Fruit fly (Drosophila melanogaster): Measurements from ENCODE around the gene CG6276.
A peak's percentile ranks its signal among the peaks of the same experiment; 100 is the strongest.

Gene CG6276

dm6 chr3R:15356645-15357431 is 37.0 kb upstream of the CG6276 start, which contains the start of the genes Atg4b and Hibch (continued):
- TF ChIP-seq toy (GFP tag; IDR thresholded peaks at IDR 0.05): peak; percentile 50; the same call in 1 of the 2 replicates
- peak; percentile 77 for TF ChIP-seq kni (GFP tag; optimal IDR thresholded peaks at IDR 0.05)
- no peak for TF ChIP-seq Hmr (GFP tag; optimal IDR thresholded peaks at IDR 0.05)
- TF ChIP-seq CG1233 (GFP tag; optimal IDR thresholded peaks at IDR 0.05): peak; percentile 80
- TF ChIP-seq CG17385 (GFP tag; optimal IDR thresholded peaks at IDR 0.05): peak; percentile 64
- TF ChIP-seq D (optimal IDR thresholded peaks at IDR 0.05): no peak
- TF ChIP-seq D (GFP tag; optimal IDR thresholded peaks at IDR 0.05): peak; percentile 82
- TF ChIP-seq Bdp1 (GFP tag; optimal IDR thresholded peaks at IDR 0.05): peak; percentile 26
- TF ChIP-seq unpg (GFP tag; optimal IDR thresholded peaks at IDR 0.05): peak; percentile 80
- peak; percentile 90 for TF ChIP-seq Meics (GFP tag; optimal IDR thresholded peaks at IDR 0.05)
- 0 out of 3 replicates have a peak, but pooled peaks have one; percentile 20 for TF ChIP-seq knrl (GFP tag; IDR thresholded peaks at IDR 0.05; ENCODE audit: partially characterized antibody)
- no peak for TF ChIP-seq CG17912 (GFP tag; optimal IDR thresholded peaks at IDR 0.05)
- TF ChIP-seq pfk (GFP tag; optimal IDR thresholded peaks at IDR 0.05): peak; percentile 47
- TF ChIP-seq Eip74EF (GFP tag; optimal IDR thresholded peaks at IDR 0.05): no peak
- no peak; the same call in 1 of the 3 replicates for TF ChIP-seq CG11695 (GFP tag; IDR thresholded peaks at IDR 0.05)
- peak; percentile 27 for TF ChIP-seq MTF-1 (GFP tag; optimal IDR thresholded peaks at IDR 0.05; ENCODE audit: borderline replicate concordance)
- no peak for TF ChIP-seq Sox102F (GFP tag; optimal IDR thresholded peaks at IDR 0.05)
- TF ChIP-seq bcd (GFP tag; optimal IDR thresholded peaks at IDR 0.05): peak; percentile 86
- TF ChIP-seq Side (GFP tag; optimal IDR thresholded peaks at IDR 0.05): no peak
- TF ChIP-seq crol (GFP tag; IDR thresholded peaks at IDR 0.05): no peak
- peak; percentile 78 for TF ChIP-seq CG1603 (tag; optimal IDR thresholded peaks at IDR 0.05)
- TF ChIP-seq CG10543 (GFP tag; optimal IDR thresholded peaks at IDR 0.05): peak; percentile 96
- peak; percentile 80 for TF ChIP-seq Aef1 (GFP tag; IDR thresholded peaks at IDR 0.05)
- no peak for TF ChIP-seq Vsx1 (GFP tag; optimal IDR thresholded peaks at IDR 0.05)
- peak; percentile 84 for TF ChIP-seq CG10979 (tag; optimal IDR thresholded peaks at IDR 0.05)
- peak; percentile 58 for TF ChIP-seq cato (GFP tag; optimal IDR thresholded peaks at IDR 0.05; ENCODE audit: borderline replicate concordance)
- no peak for TF ChIP-seq Dip2 (GFP tag; IDR thresholded peaks at IDR 0.05)
- TF ChIP-seq az2 (GFP tag; optimal IDR thresholded peaks at IDR 0.05): peak; percentile 82
- no peak for TF ChIP-seq CG11504 (tag; optimal IDR thresholded peaks at IDR 0.05)
- peak; percentile 92 for TF ChIP-seq CG2712 (tag; optimal IDR thresholded peaks at IDR 0.05)
- no peak for TF ChIP-seq fd64A (GFP tag; optimal IDR thresholded peaks at IDR 0.05)
- peak; percentile 46 for TF ChIP-seq CG10431 (GFP tag; optimal IDR thresholded peaks at IDR 0.05)
- no peak for TF ChIP-seq yki (optimal IDR thresholded peaks at IDR 0.05)
- peak; percentile 59 for TF ChIP-seq ATbp (GFP tag; optimal IDR thresholded peaks at IDR 0.05)
- peak; percentile 52 for TF ChIP-seq CG8359 (GFP tag; optimal IDR thresholded peaks at IDR 0.05; ENCODE audit: borderline replicate concordance)
- peak; percentile 89 for TF ChIP-seq Rfx (GFP tag; IDR thresholded peaks at IDR 0.05)
- TF ChIP-seq Chrac-16 (GFP tag; optimal IDR thresholded peaks at IDR 0.05): peak; percentile 79
- TF ChIP-seq CG18619 (GFP tag; optimal IDR thresholded peaks at IDR 0.05): peak; percentile 87
- TF ChIP-seq CG6791 (GFP tag; IDR thresholded peaks at IDR 0.05; ENCODE audit: partially characterized antibody): no peak
- TF ChIP-seq exex (tag; optimal IDR thresholded peaks at IDR 0.05): peak; percentile 87
- TF ChIP-seq caup (GFP tag; optimal IDR thresholded peaks at IDR 0.05; ENCODE audit: severe bottlenecking): peak; percentile 82
- TF ChIP-seq CG4328 (GFP tag; optimal IDR thresholded peaks at IDR 0.05): peak; percentile 79
- peak; percentile 73; the same call in 2 of the 3 replicates for TF ChIP-seq CG11093 (GFP tag; IDR thresholded peaks at IDR 0.05)
- peak; percentile 71; the same call in 1 of the 2 replicates for TF ChIP-seq Rx (GFP tag; IDR thresholded peaks at IDR 0.05)
- peak; percentile 78 for TF ChIP-seq HLH3B (GFP tag; IDR thresholded peaks at IDR 0.05)
- TF ChIP-seq gce (GFP tag; IDR thresholded peaks at IDR 0.05): no peak
- TF ChIP-seq Oaz (GFP tag; IDR thresholded peaks at IDR 0.05): peak; percentile 48; the same call in 1 of the 2 replicates
- no peak for TF ChIP-seq chif (GFP tag; optimal IDR thresholded peaks at IDR 0.05)

Measured in whole organism, embryonic.